Fruit fly (Drosophila melanogaster): ENCODE data around the gene CG5274.

The CG5274 gene

DNA sequence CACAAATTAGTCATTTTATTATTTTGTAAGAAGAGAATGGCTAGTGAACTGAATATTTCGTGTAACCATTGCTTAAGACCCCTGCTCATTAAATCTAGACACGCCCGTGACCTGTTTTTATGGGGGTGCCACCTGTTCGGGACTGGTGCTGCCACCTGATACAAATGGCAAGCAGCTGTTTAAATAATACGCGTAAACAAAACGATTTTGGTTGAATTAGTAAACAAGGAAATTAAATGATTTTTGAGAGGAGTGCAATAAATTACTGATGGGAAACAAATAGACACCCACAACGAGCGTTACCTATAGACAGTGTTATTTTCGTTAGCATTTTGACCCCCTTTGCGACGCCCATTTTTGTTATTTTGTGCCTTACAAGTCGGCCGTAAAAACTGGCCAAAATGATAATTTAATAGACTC, 47.3 kb upstream of the CG5274 start (continued):
- TF ChIP-seq Nf-YB (GFP tag; optimal IDR thresholded peaks at IDR 0.05), result peak; percentile 63
- no peak for TF ChIP-seq tll (GFP tag; optimal IDR thresholded peaks at IDR 0.05)
- peak; percentile 84 for TF ChIP-seq sqz (GFP tag; optimal IDR thresholded peaks at IDR 0.05)
- TF ChIP-seq z (GFP tag; IDR thresholded peaks at IDR 0.05), result no peak
- TF ChIP-seq CG18262 (tag; optimal IDR thresholded peaks at IDR 0.05), result peak; percentile 82
- peak; percentile 89 for TF ChIP-seq CG12391 (tag; optimal IDR thresholded peaks at IDR 0.05)
- peak; percentile 98 for TF ChIP-seq kah (GFP tag; optimal IDR thresholded peaks at IDR 0.05)
- TF ChIP-seq CG17385 (GFP tag; optimal IDR thresholded peaks at IDR 0.05), result peak; percentile 80
- TF ChIP-seq dm (GFP tag; optimal IDR thresholded peaks at IDR 0.05), result peak; percentile 73
- TF ChIP-seq dysf (GFP tag; IDR thresholded peaks at IDR 0.05), result no peak
- peak; percentile 91 for TF ChIP-seq CG4617 (GFP tag; optimal IDR thresholded peaks at IDR 0.05; ENCODE audit: borderline replicate concordance)
- TF ChIP-seq CG31224 (GFP tag; IDR thresholded peaks at IDR 0.05), result no peak
- peak; percentile 92 for TF ChIP-seq gem (tag; optimal IDR thresholded peaks at IDR 0.05)
- TF ChIP-seq tup (GFP tag; optimal IDR thresholded peaks at IDR 0.05), result peak; percentile 87
- TF ChIP-seq CG4360 (GFP tag; IDR thresholded peaks at IDR 0.05), result no peak
- TF ChIP-seq CG5953 (GFP tag; IDR thresholded peaks at IDR 0.05), result no peak
- no peak for TF ChIP-seq CG4404 (GFP tag; IDR thresholded peaks at IDR 0.05)
- peak; percentile 89 for TF ChIP-seq CG9817 (tag; optimal IDR thresholded peaks at IDR 0.05)
- TF ChIP-seq CG8944 (GFP tag; optimal IDR thresholded peaks at IDR 0.05), result peak; percentile 89
- TF ChIP-seq her (GFP tag; optimal IDR thresholded peaks at IDR 0.05), result peak; percentile 82
- peak; percentile 94 for TF ChIP-seq HmgZ (tag; optimal IDR thresholded peaks at IDR 0.05)
- TF ChIP-seq CG2875 (GFP tag; optimal IDR thresholded peaks at IDR 0.05), result peak; percentile 73
- peak; percentile 90 for TF ChIP-seq gro (GFP tag; optimal IDR thresholded peaks at IDR 0.05)
- peak; percentile 77 for TF ChIP-seq CG9437 (GFP tag; optimal IDR thresholded peaks at IDR 0.05)
- TF ChIP-seq jigr1 (GFP tag; IDR thresholded peaks at IDR 0.05), result no peak
- peak; percentile 83 for TF ChIP-seq Sox102F (GFP tag; optimal IDR thresholded peaks at IDR 0.05)
- TF ChIP-seq nmo (GFP tag; optimal IDR thresholded peaks at IDR 0.05), result peak; percentile 75
- TF ChIP-seq CG7271 (tag; optimal IDR thresholded peaks at IDR 0.05), result peak; percentile 41
- TF ChIP-seq CG13287 (GFP tag; IDR thresholded peaks at IDR 0.05; ENCODE audit: partially characterized antibody), result no peak
- no peak for TF ChIP-seq CG8765 (GFP tag; IDR thresholded peaks at IDR 0.05)
- peak; percentile 54 for TF ChIP-seq emc (GFP tag; optimal IDR thresholded peaks at IDR 0.05)
- peak; percentile 76 for TF ChIP-seq pzg (GFP tag; optimal IDR thresholded peaks at IDR 0.05)
- peak; percentile 74 for TF ChIP-seq CG15011 (GFP tag; optimal IDR thresholded peaks at IDR 0.05)
- no peak for TF ChIP-seq CG11695 (GFP tag; IDR thresholded peaks at IDR 0.05)
- peak; percentile 82 for TF ChIP-seq CG33213 (GFP tag; optimal IDR thresholded peaks at IDR 0.05)
- peak; percentile 86 for TF ChIP-seq sug (tag; optimal IDR thresholded peaks at IDR 0.05)
- no peak for TF ChIP-seq CG32532 (GFP tag; IDR thresholded peaks at IDR 0.05)
- TF ChIP-seq CG7372 (GFP tag; IDR thresholded peaks at IDR 0.05), result no peak
- no peak for TF ChIP-seq knrl (GFP tag; IDR thresholded peaks at IDR 0.05; ENCODE audit: partially characterized antibody)
- TF ChIP-seq cas (GFP tag; IDR thresholded peaks at IDR 0.05), result no peak
- TF ChIP-seq Scr (GFP tag; IDR thresholded peaks at IDR 0.05; ENCODE audit: partially characterized antibody), result no peak
- TF ChIP-seq gcm (GFP tag; optimal IDR thresholded peaks at IDR 0.05), result peak; percentile 14
- no peak for TF ChIP-seq CG32772 (GFP tag; IDR thresholded peaks at IDR 0.05)
- TF ChIP-seq CG12659 (GFP tag; optimal IDR thresholded peaks at IDR 0.05), result peak; percentile 92
- TF ChIP-seq CG1603 (tag; optimal IDR thresholded peaks at IDR 0.05), result peak; percentile 85
- peak; percentile 64 for TF ChIP-seq CG17802 (tag; optimal IDR thresholded peaks at IDR 0.05)
- TF ChIP-seq CG12942 (GFP tag; optimal IDR thresholded peaks at IDR 0.05), result peak; percentile 88
- TF ChIP-seq hkb (optimal IDR thresholded peaks at IDR 0.05), result no peak
- TF ChIP-seq hkb (GFP tag; IDR thresholded peaks at IDR 0.05), result no peak
- peak; percentile 63 for TF ChIP-seq CG30020 (tag; optimal IDR thresholded peaks at IDR 0.05)
- peak; percentile 81 for TF ChIP-seq Nf-YC (tag; optimal IDR thresholded peaks at IDR 0.05)

Measured in whole organism, embryonic.